Worm (Caenorhabditis elegans) whole organism, mixed stage, embryonic: Measurements from ENCODE around the gene F36D3.4.

Experiments used
- M03D4.4 ChIP-seq: sonication (generic microtip); optimal IDR thresholded peaks from 2 replicates; lab custom pipeline; 2017; ENCODE audit warnings: mild to moderate bottlenecking, missing genetic modification characterization, missing compliant biosample characterization
- elt-1 ChIP-seq: sonication (generic microtip); optimal IDR thresholded peaks from 2 replicates; lab custom pipeline; 2017; ENCODE audit warnings: missing genetic modification characterization, mild to moderate bottlenecking, missing compliant biosample characterization, antibody characterized with exemption, moderate library complexity, borderline replicate concordance; ENCODE audit not compliant: insufficient read depth
- elt-3 ChIP-seq: fragments of 150-350 bp; optimal IDR thresholded peaks from 2 replicates; lab custom pipeline; 2014; ENCODE audit warnings: missing biosample characterization, missing genetic modification characterization
- ham-2 ChIP-seq: fragments of 200-800 bp; sonication (Bioruptor generic); optimal IDR thresholded peaks from 2 replicates; lab custom pipeline; 2018; ENCODE audit warnings: mild to moderate bottlenecking, missing genetic modification characterization, missing compliant biosample characterization
- lin-32 ChIP-seq: fragments of 200-800 bp; sonication (Bioruptor generic); optimal IDR thresholded peaks from 2 replicates; lab custom pipeline; 2018; ENCODE audit warnings: mild to moderate bottlenecking, missing genetic modification characterization, missing compliant biosample characterization
- mls-2 ChIP-seq: sonication (generic microtip); optimal IDR thresholded peaks from 2 replicates; lab custom pipeline; 2016; ENCODE audit warnings: mild to moderate bottlenecking, missing genetic modification characterization, moderate library complexity, missing compliant biosample characterization
- nhr-12 ChIP-seq: fragments of 150-350 bp; optimal IDR thresholded peaks from 2 replicates; lab custom pipeline; 2014; ENCODE audit warnings: missing biosample characterization, missing genetic modification characterization
- nhr-2 ChIP-seq: fragments of 150-350 bp; optimal IDR thresholded peaks from 2 replicates; lab custom pipeline; 2014; ENCODE audit warnings: missing biosample characterization, missing genetic modification characterization
- nhr-28 ChIP-seq: fragments of 150-350 bp; optimal IDR thresholded peaks from 2 replicates; lab custom pipeline; 2014; ENCODE audit warnings: missing biosample characterization, missing genetic modification characterization
- snpc-4 ChIP-seq: fragments of 150-350 bp; optimal IDR thresholded peaks from 2 replicates; lab custom pipeline; 2014; ENCODE audit warnings: missing biosample characterization, missing genetic modification characterization
- tbx-8 ChIP-seq: fragments of 200-800 bp; sonication (Bioruptor generic); optimal IDR thresholded peaks from 2 replicates; lab custom pipeline; 2018; ENCODE audit warnings: mild to moderate bottlenecking, missing genetic modification characterization, moderate library complexity, missing compliant biosample characterization

ce11 chrV:16539666-16540065 lies 22.1 kb upstream of the F36D3.4 start:
- TF ChIP-seq elt-3 (tag; lab: Kevin White, UChicago) (no peak), nhr-12 (tag; lab: Kevin White, UChicago) (no peak), ham-2 (no peak), nhr-28 (no peak), snpc-4 (tag; lab: Kevin White, UChicago) (no peak), nhr-2 (no peak), mls-2 (tag; lab: Kevin White, UChicago) (no peak), M03D4.4 (tag; lab: Kevin White, UChicago) (no peak), tbx-8 (no peak), elt-1 (no peak), lin-32 (no peak)
